Worm (Caenorhabditis elegans): Measurements from ENCODE around the gene tsp-20.
A peak's percentile ranks its signal among the peaks of the same experiment; 100 is the strongest.

The tsp-20 gene

DNA sequence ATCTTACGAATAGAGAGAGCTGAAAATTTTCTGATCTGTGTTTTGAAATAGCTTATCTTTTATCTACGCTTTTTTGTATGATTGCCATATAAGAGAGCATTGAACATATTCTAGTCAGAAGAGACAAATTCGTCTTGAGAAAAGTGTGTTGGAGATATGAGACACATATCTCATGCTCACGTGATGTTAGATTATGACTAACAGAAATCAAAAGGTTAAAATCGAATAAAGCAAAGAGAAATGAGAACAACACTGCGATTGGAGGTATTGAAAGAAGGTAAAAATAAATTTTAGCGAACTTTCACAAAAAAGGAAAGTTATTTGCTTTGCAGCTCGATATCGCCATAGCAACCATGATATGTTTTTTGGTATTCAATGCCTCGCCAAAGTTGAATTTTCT is 51.8 kb downstream of the tsp-20 start, which contains the start of gene nhr-167:
Gene nhr-167, minus strand, starts transcription at position 21 of the 400 bp plus-strand sequence.
- TF ChIP-seq efl-1 (optimal IDR thresholded peaks at IDR 0.05) (no peak), efl-1 (GFP tag; optimal IDR thresholded peaks at IDR 0.05 in 1 of 2) (peak in 1 of 2 experiments; percentile 77), alr-1 (tag; optimal IDR thresholded peaks at IDR 0.05; ENCODE audit: borderline replicate concordance) (no peak), fkh-8 (tag; optimal IDR thresholded peaks at IDR 0.05) (peak; percentile 81), pax-3 (tag; optimal IDR thresholded peaks at IDR 0.05) (peak; percentile 8), swsn-7 (tag; optimal IDR thresholded peaks at IDR 0.05) (peak; percentile 0), sox-4 (tag; optimal IDR thresholded peaks at IDR 0.05) (peak; percentile 15), dsc-1 (tag; optimal IDR thresholded peaks at IDR 0.05) (peak; percentile 76), nhr-237 (tag; optimal IDR thresholded peaks at IDR 0.05) (no peak)

Measured in whole organism, L1 larva.